Fruit fly (Drosophila melanogaster): ENCODE results near the gene CG4789.

The CG4789 gene

DNA sequence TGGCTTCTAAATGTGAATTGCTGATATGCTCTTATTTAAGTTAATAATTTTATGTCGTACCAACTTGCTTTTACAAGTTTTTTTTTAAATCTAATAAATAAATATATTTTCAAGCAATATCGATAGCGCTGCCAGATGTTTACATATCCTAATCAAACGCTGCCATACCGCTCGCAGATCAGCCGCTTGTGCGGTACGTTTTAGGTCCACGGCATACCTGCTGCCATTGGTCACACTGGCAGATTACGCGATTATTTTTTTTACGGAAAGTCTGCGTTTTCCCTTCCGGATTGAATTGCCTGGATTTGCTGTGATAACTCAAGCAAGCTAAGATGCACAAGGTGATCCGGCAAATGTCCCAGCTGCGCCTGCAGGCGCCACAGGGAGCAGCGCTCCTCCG is 17.0 kb upstream of the CG4789 start, which contains the start of gene mRpL22 (continued):
- TF ChIP-seq otp (GFP tag; IDR thresholded peaks at IDR 0.05) (no peak), CG7271 (tag; optimal IDR thresholded peaks at IDR 0.05) (no peak), sna (GFP tag; IDR thresholded peaks at IDR 0.05; ENCODE audit: partially characterized antibody) (no peak), CG7928 (GFP tag; optimal IDR thresholded peaks at IDR 0.05) (no peak), CG15073 (GFP tag; optimal IDR thresholded peaks at IDR 0.05) (no peak), pan (optimal IDR thresholded peaks at IDR 0.05) (no peak), pan (GFP tag; optimal IDR thresholded peaks at IDR 0.05 in 1 of 2, IDR thresholded peaks at IDR 0.05 in 1 of 2) (no peak), Nf-YC (tag; optimal IDR thresholded peaks at IDR 0.05) (no peak), insv (GFP tag; optimal IDR thresholded peaks at IDR 0.05) (no peak), Camta (GFP tag; optimal IDR thresholded peaks at IDR 0.05) (no peak), MBD-R2 (GFP tag; IDR thresholded peaks at IDR 0.05) (peak; percentile 73), H15 (GFP tag; IDR thresholded peaks at IDR 0.05) (no peak), CG8089 (GFP tag; optimal IDR thresholded peaks at IDR 0.05) (no peak), Gsc (GFP tag; IDR thresholded peaks at IDR 0.05) (no peak), CG15601 (tag; optimal IDR thresholded peaks at IDR 0.05) (no peak), CG2120 (GFP tag; optimal IDR thresholded peaks at IDR 0.05) (no peak), CG14014 (GFP tag; IDR thresholded peaks at IDR 0.05) (no peak), Jarid2 (GFP tag; optimal IDR thresholded peaks at IDR 0.05) (no peak), grau (tag; optimal IDR thresholded peaks at IDR 0.05) (no peak), Hr3 (GFP tag; optimal IDR thresholded peaks at IDR 0.05) (no peak), CG8290 (GFP tag; optimal IDR thresholded peaks at IDR 0.05) (no peak), CG8290 (tag; optimal IDR thresholded peaks at IDR 0.05) (no peak), pzg (GFP tag; optimal IDR thresholded peaks at IDR 0.05) (peak; percentile 66), CG34376 (GFP tag; optimal IDR thresholded peaks at IDR 0.05) (no peak), lbe (GFP tag; optimal IDR thresholded peaks at IDR 0.05) (no peak), prd (optimal IDR thresholded peaks at IDR 0.05) (no peak), prd (GFP tag; IDR thresholded peaks at IDR 0.05) (no peak), ranshi (GFP tag; IDR thresholded peaks at IDR 0.05) (no peak), eyg (GFP tag; optimal IDR thresholded peaks at IDR 0.05) (no peak), CG3407 (GFP tag; optimal IDR thresholded peaks at IDR 0.05) (no peak), CoRest (tag; optimal IDR thresholded peaks at IDR 0.05) (no peak), Nf-YB (GFP tag; optimal IDR thresholded peaks at IDR 0.05) (no peak), hth (optimal IDR thresholded peaks at IDR 0.05) (no peak), Drgx (GFP tag; IDR thresholded peaks at IDR 0.05) (no peak), CG18599 (GFP tag; optimal IDR thresholded peaks at IDR 0.05) (no peak), CHES-1-like (GFP tag; optimal IDR thresholded peaks at IDR 0.05) (no peak), fd3F (GFP tag; optimal IDR thresholded peaks at IDR 0.05) (no peak), CG6854 (GFP tag; optimal IDR thresholded peaks at IDR 0.05) (no peak), oc (tag; optimal IDR thresholded peaks at IDR 0.05) (no peak), CG3726 (GFP tag; IDR thresholded peaks at IDR 0.05) (no peak), CG9437 (GFP tag; optimal IDR thresholded peaks at IDR 0.05) (peak; percentile 69), CG17912 (GFP tag; optimal IDR thresholded peaks at IDR 0.05) (no peak), CG18619 (GFP tag; optimal IDR thresholded peaks at IDR 0.05) (no peak), CG10209 (GFP tag; optimal IDR thresholded peaks at IDR 0.05) (no peak), Deaf1 (tag; optimal IDR thresholded peaks at IDR 0.05) (no peak), wdn (GFP tag; IDR thresholded peaks at IDR 0.05) (no peak), Lim3 (GFP tag; IDR thresholded peaks at IDR 0.05) (no peak), kay (GFP tag; optimal IDR thresholded peaks at IDR 0.05) (no peak), Hr51 (GFP tag; optimal IDR thresholded peaks at IDR 0.05) (no peak), CG12391 (tag; optimal IDR thresholded peaks at IDR 0.05) (no peak), Hmr (GFP tag; optimal IDR thresholded peaks at IDR 0.05) (no peak), org-1 (GFP tag; optimal IDR thresholded peaks at IDR 0.05) (no peak), usp (GFP tag; optimal IDR thresholded peaks at IDR 0.05) (no peak)

Measured in whole organism, embryonic.